Worm (Caenorhabditis elegans): ENCODE results near the gene nep-1.

ce11 chrII:11611462-11611861 is 45.5 kb downstream of the nep-1 start:
- no peak for TF ChIP-seq ceh-28 (tag; optimal IDR thresholded peaks at IDR 0.05)
- TF ChIP-seq nhr-12 (tag; optimal IDR thresholded peaks at IDR 0.05): no peak
- no peak for TF ChIP-seq ZK546.5 (tag; optimal IDR thresholded peaks at IDR 0.05)
- TF ChIP-seq aly-2 (tag; optimal IDR thresholded peaks at IDR 0.05): no peak
- TF ChIP-seq unc-39 (tag; optimal IDR thresholded peaks at IDR 0.05): no peak
- no peak for TF ChIP-seq nhr-67 (tag; optimal IDR thresholded peaks at IDR 0.05)
- TF ChIP-seq lin-39 (tag; optimal IDR thresholded peaks at IDR 0.05): no peak
- TF ChIP-seq snpc-4 (tag; optimal IDR thresholded peaks at IDR 0.05): no peak
- peak; percentile 90 for TF ChIP-seq elt-1 (tag; optimal IDR thresholded peaks at IDR 0.05)
- TF ChIP-seq fkh-10 (GFP tag; optimal IDR thresholded peaks at IDR 0.05): no peak
- peak; percentile 33 for TF ChIP-seq pha-4 (tag; optimal IDR thresholded peaks at IDR 0.05)

All from whole organism, L3 larva.